Worm (Caenorhabditis elegans): ENCODE data around the gene T26C5.2.

DNA sequence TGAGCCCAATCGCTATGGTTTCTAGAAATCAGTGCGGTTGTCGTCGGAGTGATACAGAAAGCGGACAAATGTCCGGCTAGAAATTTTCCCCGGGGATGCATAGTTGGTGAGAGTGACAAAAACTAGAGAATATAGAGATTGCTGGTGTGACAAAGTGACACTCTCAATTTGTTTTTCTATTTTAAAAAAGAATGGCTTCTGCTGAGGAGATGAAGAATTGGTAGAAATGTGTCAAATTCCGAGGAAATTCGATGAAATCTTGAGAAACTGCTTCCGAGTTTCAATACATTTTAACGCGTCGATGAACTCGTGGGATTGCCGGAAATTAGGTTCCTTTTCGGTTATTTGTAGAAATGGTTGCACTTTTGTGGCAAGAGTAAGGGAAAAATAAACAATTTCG lies 38.8 kb upstream of the T26C5.2 start, which contains the start of gene twk-4:
- TF ChIP-seq aly-1 (tag; optimal IDR thresholded peaks at IDR 0.05) (no peak), ama-1 (optimal IDR thresholded peaks at IDR 0.05) (no peak), flt-1 (GFP tag; IDR thresholded peaks at IDR 0.05) (no peak)

All from whole organism, early embryonic.